Worm (Caenorhabditis elegans): Measurements from ENCODE around the gene C02G6.2.

C02G6.2 gene

DNA sequence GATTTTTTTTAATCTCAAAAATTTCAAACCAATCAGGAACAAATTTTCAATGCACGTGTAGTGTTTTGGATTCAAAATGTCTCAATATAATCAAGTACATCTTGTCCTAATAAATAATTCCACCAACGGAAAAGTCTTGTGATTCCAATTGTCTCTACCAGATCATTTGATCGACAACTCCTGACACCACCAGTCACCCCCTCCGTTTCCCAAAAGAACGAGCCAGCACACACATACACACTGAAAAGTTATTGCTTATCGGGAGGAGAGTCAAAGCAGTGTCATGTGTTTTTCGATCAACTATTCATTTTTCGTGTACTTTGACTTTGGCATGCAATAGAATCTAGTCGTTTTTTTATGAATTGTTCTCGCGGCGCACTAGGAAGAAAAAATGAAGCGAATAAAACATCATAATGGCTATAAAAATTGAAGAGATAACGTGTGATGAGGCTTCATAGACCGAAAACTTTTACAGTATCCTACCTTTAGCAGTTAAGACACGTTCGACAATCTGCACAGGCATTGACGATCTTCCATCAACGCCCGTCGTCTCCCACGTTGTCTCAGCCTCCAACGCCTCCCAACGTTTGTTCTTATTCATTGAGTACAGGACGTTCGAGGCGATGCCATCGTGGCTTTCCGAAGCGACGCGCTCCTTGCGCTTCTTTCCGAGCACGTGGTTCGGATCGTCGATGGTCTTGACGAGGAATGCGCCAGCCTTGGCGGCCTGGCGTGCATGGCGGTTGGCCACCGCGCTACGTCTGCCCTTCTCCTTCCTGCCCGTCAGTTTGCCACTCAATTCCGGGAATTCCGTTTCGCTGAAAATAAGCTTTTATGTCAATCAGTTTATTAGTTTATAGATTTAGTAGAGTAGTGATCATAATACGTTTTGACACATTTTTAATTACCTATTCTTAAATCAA is 28.2 kb upstream of the C02G6.2 start (continued):
- TF ChIP-seq hsf-1 (GFP tag; IDR thresholded peaks at IDR 0.05) (no peak), ekl-4 (GFP tag; IDR thresholded peaks at IDR 0.05) (no peak; the same call in 1 of the 2 replicates), madf-6 (GFP tag; IDR thresholded peaks at IDR 0.05) (no peak), fkh-3 (tag; optimal IDR thresholded peaks at IDR 0.05) (peak; percentile 40), tlf-1 (GFP tag; optimal IDR thresholded peaks at IDR 0.05) (no peak), dox-1 (GFP tag; IDR thresholded peaks at IDR 0.05) (peak; percentile 51; the same call in 1 of the 2 replicates), xnd-1 (tag; optimal IDR thresholded peaks at IDR 0.05) (no peak), efl-1 (GFP tag; optimal IDR thresholded peaks at IDR 0.05) (no peak), lsl-1 (GFP tag; optimal IDR thresholded peaks at IDR 0.05) (no peak), snpc-1.1 (tag; optimal IDR thresholded peaks at IDR 0.05; ENCODE audit: insufficient read depth) (no peak), cebp-1 (GFP tag; IDR thresholded peaks at IDR 0.05) (peak; percentile 76), cebp-1 (tag; optimal IDR thresholded peaks at IDR 0.05) (peak; percentile 59), tbx-9 (tag; optimal IDR thresholded peaks at IDR 0.05; ENCODE audit: borderline replicate concordance) (no peak), nfya-2 (GFP tag; IDR thresholded peaks at IDR 0.05) (no peak), C06A6.2 (GFP tag; conservative IDR thresholded peaks at IDR 0.05) (no peak), ceh-27 (GFP tag; optimal IDR thresholded peaks at IDR 0.05) (no peak), hmg-1.2 (GFP tag; IDR thresholded peaks at IDR 0.05) (no peak), mcd-1 (GFP tag; IDR thresholded peaks at IDR 0.05) (peak; percentile 17; the same call in 1 of the 2 replicates), athp-1 (tag; optimal IDR thresholded peaks at IDR 0.05) (no peak), F52B5.7 (tag; optimal IDR thresholded peaks at IDR 0.05) (no peak), lin-54 (GFP tag; optimal IDR thresholded peaks at IDR 0.05) (peak; percentile 17), Y79H2A.3 (GFP tag; conservative IDR thresholded peaks at IDR 0.05) (peak; percentile 38; the same call in 1 of the 2 replicates), Y67H2A.10 (GFP tag; conservative IDR thresholded peaks at IDR 0.05) (no peak; the same call in 1 of the 2 replicates), ztf-26 (tag; optimal IDR thresholded peaks at IDR 0.05) (no peak), nhr-120 (GFP tag; IDR thresholded peaks at IDR 0.05) (0 out of 2 replicates have a peak, but pooled peaks have one; percentile 21), F10E7.11 (tag; optimal IDR thresholded peaks at IDR 0.05) (no peak), hlh-12 (tag; optimal IDR thresholded peaks at IDR 0.05) (no peak), zfh-2 (GFP tag; conservative IDR thresholded peaks at IDR 0.05) (peak; percentile 95), sdz-38 (tag; optimal IDR thresholded peaks at IDR 0.05) (no peak), B0336.3 (GFP tag; IDR thresholded peaks at IDR 0.05) (no peak; the same call in 1 of the 2 replicates), ceh-91 (GFP tag; IDR thresholded peaks at IDR 0.05) (no peak), aptf-2 (GFP tag; conservative IDR thresholded peaks at IDR 0.05) (no peak), lin-40 (tag; optimal IDR thresholded peaks at IDR 0.05) (no peak), egrh-3 (GFP tag; IDR thresholded peaks at IDR 0.05) (peak; percentile 78; the same call in 1 of the 2 replicates), pbrm-1 (GFP tag; IDR thresholded peaks at IDR 0.05) (no peak; the same call in 1 of the 2 replicates), ceh-40 (GFP tag; IDR thresholded peaks at IDR 0.05) (no peak), hrde-1 (tag; optimal IDR thresholded peaks at IDR 0.05; ENCODE audit: borderline replicate concordance) (no peak), ztf-3 (GFP tag; optimal IDR thresholded peaks at IDR 0.05) (no peak), ceh-79 (tag; optimal IDR thresholded peaks at IDR 0.05) (no peak), ccch-3 (GFP tag; optimal IDR thresholded peaks at IDR 0.05) (no peak), attf-5 (GFP tag; optimal IDR thresholded peaks at IDR 0.05) (peak; percentile 19), ceh-100 (GFP tag; IDR thresholded peaks at IDR 0.05) (no peak), snpc-4 (GFP tag; optimal IDR thresholded peaks at IDR 0.05) (no peak), snpc-4 (tag; optimal IDR thresholded peaks at IDR 0.05) (no peak), ets-4 (GFP tag; optimal IDR thresholded peaks at IDR 0.05) (no peak), F22D6.2 (tag; optimal IDR thresholded peaks at IDR 0.05) (no peak), lin-35 (GFP tag; optimal IDR thresholded peaks at IDR 0.05) (peak in 1 of 3 experiments; percentile 4)

Data from whole organism, young adult.